Fruit fly (Drosophila melanogaster) whole organism, embryonic: ENCODE data around the gene CG4577.
A peak's percentile ranks its signal among the peaks of the same experiment; 100 is the strongest.

Experiments
- Asciz ChIP-seq: fragments of 200-800 bp; sonication (Bioruptor generic); optimal IDR thresholded peaks from 2 replicates; lab custom pipeline; 2017; ENCODE audit warnings: missing biosample characterization, mild to moderate bottlenecking, missing genetic modification characterization, missing genetic modification reagents
- Atf-2 ChIP-seq: fragments of 200-800 bp; sonication (Bioruptor generic); optimal IDR thresholded peaks from 2 replicates; lab custom pipeline; 2016; ENCODE audit warnings: missing biosample characterization, missing genetic modification characterization
- B-H1 ChIP-seq: fragments of 200-800 bp; sonication (Bioruptor generic); IDR thresholded peaks from 3 replicates; pipeline ENCODE4 v1.3.6; 2022; ENCODE audit warnings: missing biosample characterization, missing genetic modification characterization
- CG10565 ChIP-seq: fragments of 200-800 bp; sonication (Bioruptor generic); optimal IDR thresholded peaks from 3 replicates; lab custom pipeline; 2016; ENCODE audit warnings: missing biosample characterization, mild to moderate bottlenecking, missing genetic modification characterization
- CG10959 ChIP-seq: fragments of 200-800 bp; sonication (Bioruptor generic); IDR thresholded peaks from 2 replicates; pipeline ENCODE4 v1.3.6; 2022; ENCODE audit warnings: missing biosample characterization, missing genetic modification characterization
- CG10979 ChIP-seq: fragments of 200-800 bp; sonication (Bioruptor generic); optimal IDR thresholded peaks from 2 replicates; lab custom pipeline; 2018; ENCODE audit warnings: missing biosample characterization, mild to moderate bottlenecking, missing genetic modification characterization, moderate library complexity
- CG11560 ChIP-seq: fragments of 200-800 bp; sonication (Bioruptor generic); IDR thresholded peaks from 3 replicates; pipeline ENCODE4 v1.3.6; 2022; ENCODE audit warnings: missing biosample characterization, missing genetic modification characterization
- CG12236 ChIP-seq: fragments of 200-800 bp; sonication (Bioruptor generic); optimal IDR thresholded peaks from 2 replicates; lab custom pipeline; 2016; ENCODE audit warnings: missing biosample characterization, missing genetic modification characterization
- CG13287 ChIP-seq: fragments of 200-800 bp; sonication (Bioruptor generic); IDR thresholded peaks from 2 replicates; pipeline ENCODE4 v1.3.6; 2022; ENCODE audit warnings: missing biosample characterization, missing genetic modification characterization; ENCODE audit not compliant: partially characterized antibody
- CG13296 ChIP-seq: fragments of 200-800 bp; sonication (Bioruptor generic); optimal IDR thresholded peaks from 3 replicates; lab custom pipeline; 2018; ENCODE audit warnings: missing biosample characterization, mild to moderate bottlenecking, missing genetic modification characterization
- CG1602 ChIP-seq: fragments of 200-800 bp; sonication (Bioruptor generic); optimal IDR thresholded peaks from 3 replicates; lab custom pipeline; 2016; ENCODE audit warnings: missing biosample characterization, missing genetic modification characterization
- CG16813 ChIP-seq: fragments of 200-800 bp; sonication (Bioruptor generic); IDR thresholded peaks from 3 replicates; pipeline ENCODE4 v1.3.6; 2022; ENCODE audit warnings: missing biosample characterization, missing genetic modification characterization; ENCODE audit not compliant: partially characterized antibody
- CG16815 ChIP-seq: fragments of 200-800 bp; sonication (Bioruptor generic); optimal IDR thresholded peaks from 3 replicates; lab custom pipeline; 2017; ENCODE audit warnings: missing biosample characterization, mild to moderate bottlenecking, missing genetic modification characterization
- CG1792 ChIP-seq: fragments of 200-800 bp; sonication (Bioruptor generic); optimal IDR thresholded peaks from 2 replicates; lab custom pipeline; 2016; ENCODE audit warnings: missing biosample characterization, missing genetic modification characterization
- CG30020 ChIP-seq: fragments of 200-800 bp; optimal IDR thresholded peaks from 2 replicates; lab custom pipeline; 2019; ENCODE audit warnings: missing biosample characterization, mild to moderate bottlenecking, missing genetic modification characterization, moderate library complexity
- CG34224 ChIP-seq: fragments of 200-800 bp; sonication (Bioruptor generic); IDR thresholded peaks from 3 replicates; pipeline ENCODE4 v1.3.6; 2022; ENCODE audit warnings: missing biosample characterization, missing genetic modification characterization; ENCODE audit not compliant: partially characterized antibody
- CG4424 ChIP-seq: fragments of 200-800 bp; sonication (Bioruptor generic); optimal IDR thresholded peaks from 3 replicates; lab custom pipeline; 2016; ENCODE audit warnings: missing biosample characterization, missing genetic modification characterization
- CG6765 ChIP-seq: fragments of 200-800 bp; sonication (Bioruptor generic); optimal IDR thresholded peaks from 3 replicates; lab custom pipeline; 2017; ENCODE audit warnings: missing biosample characterization, mild to moderate bottlenecking, missing genetic modification characterization
- CG7839 ChIP-seq: fragments of 200-800 bp; sonication (Bioruptor generic); optimal IDR thresholded peaks from 3 replicates; lab custom pipeline; 2018; ENCODE audit warnings: missing biosample characterization, mild to moderate bottlenecking, missing genetic modification characterization, moderate library complexity
- CG8765 ChIP-seq: fragments of 200-800 bp; sonication (Bioruptor generic); IDR thresholded peaks from 2 replicates; pipeline ENCODE4 v1.3.6; 2022; ENCODE audit warnings: missing biosample characterization, missing genetic modification characterization
- CG9609 ChIP-seq: fragments of 200-800 bp; sonication (Bioruptor generic); optimal IDR thresholded peaks from 3 replicates; lab custom pipeline; 2016; ENCODE audit warnings: missing biosample characterization, missing genetic modification characterization
- E2f1 ChIP-seq: fragments of 200-800 bp; sonication (Bioruptor generic); IDR thresholded peaks from 2 replicates; pipeline ENCODE4 v1.3.6; 2022; ENCODE audit warnings: missing biosample characterization, missing genetic modification characterization
- Elba2 ChIP-seq: fragments of 200-800 bp; sonication (Bioruptor generic); optimal IDR thresholded peaks from 3 replicates; lab custom pipeline; 2016; ENCODE audit warnings: missing biosample characterization, missing genetic modification characterization
- HLH4C ChIP-seq: fragments of 200-800 bp; sonication (Bioruptor generic); IDR thresholded peaks from 3 replicates; pipeline ENCODE4 v1.3.6; 2022; ENCODE audit warnings: missing biosample characterization, missing genetic modification characterization; ENCODE audit not compliant: partially characterized antibody
- Hmr ChIP-seq: fragments of 200-800 bp; sonication (Bioruptor generic); optimal IDR thresholded peaks from 3 replicates; lab custom pipeline; 2017; ENCODE audit warnings: mild to moderate bottlenecking, missing biosample characterization, missing genetic modification reagents, missing genetic modification characterization
- Meics ChIP-seq: fragments of 200-800 bp; sonication (Bioruptor generic); optimal IDR thresholded peaks from 2 replicates; lab custom pipeline; 2017; ENCODE audit warnings: missing biosample characterization, mild to moderate bottlenecking, missing genetic modification characterization
- NC2α ChIP-seq: fragments of 200-800 bp; sonication (Bioruptor generic); optimal IDR thresholded peaks from 2 replicates; lab custom pipeline; 2016; ENCODE audit warnings: missing biosample characterization, missing genetic modification characterization
- Opbp ChIP-seq: fragments of 200-800 bp; sonication (Bioruptor generic); IDR thresholded peaks from 3 replicates; pipeline ENCODE4 v1.3.6; 2022; ENCODE audit warnings: missing biosample characterization, missing genetic modification characterization; ENCODE audit not compliant: partially characterized antibody
- Rx ChIP-seq: fragments of 200-800 bp; sonication (Bioruptor generic); IDR thresholded peaks from 2 replicates; pipeline ENCODE4 v1.3.6; 2022; ENCODE audit warnings: missing biosample characterization, missing genetic modification characterization
- Side ChIP-seq: fragments of 200-800 bp; sonication (Bioruptor generic); optimal IDR thresholded peaks from 2 replicates; lab custom pipeline; 2016; ENCODE audit warnings: missing biosample characterization, missing genetic modification characterization
- Taf1 ChIP-seq: fragments of 200-800 bp; sonication (Bioruptor generic); IDR thresholded peaks from 2 replicates; pipeline ENCODE4 v1.3.6; 2022; ENCODE audit warnings: missing biosample characterization, missing genetic modification characterization
- az2 ChIP-seq: fragments of 200-800 bp; sonication (Bioruptor generic); optimal IDR thresholded peaks from 3 replicates; lab custom pipeline; 2016; ENCODE audit warnings: missing biosample characterization, missing genetic modification characterization
- bbx ChIP-seq: fragments of 200-800 bp; sonication (Bioruptor generic); IDR thresholded peaks from 2 replicates; pipeline ENCODE4 v1.3.6; 2022; ENCODE audit warnings: missing biosample characterization, missing genetic modification characterization; ENCODE audit not compliant: partially characterized antibody
- chinmo ChIP-seq: fragments of 200-800 bp; sonication (Bioruptor generic); IDR thresholded peaks from 4 replicates; pipeline ENCODE4 v1.3.6; 2022; ENCODE audit warnings: missing biosample characterization, missing genetic modification characterization; ENCODE audit not compliant: partially characterized antibody
- disco-r ChIP-seq: fragments of 200-800 bp; sonication (Bioruptor generic); optimal IDR thresholded peaks from 2 replicates; lab custom pipeline; 2016; ENCODE audit warnings: missing biosample characterization, missing genetic modification characterization
- dpn ChIP-seq, 2 experiments: fragments of 200-800 bp; sonication (Bioruptor generic); optimal IDR thresholded peaks; 3 replicates each; lab custom pipeline; 2016; ENCODE audit warnings: missing biosample characterization in 2 of 2, missing genetic modification characterization in 2 of 2
- ems ChIP-seq: fragments of 200-800 bp; sonication (Bioruptor generic); optimal IDR thresholded peaks from 3 replicates; lab custom pipeline; 2016; ENCODE audit warnings: missing biosample characterization, missing genetic modification characterization
- esg ChIP-seq: fragments of 200-800 bp; sonication (Bioruptor generic); conservative IDR thresholded peaks from 2 replicates; pipeline ENCODE4 v1.3.6; 2022; ENCODE audit warnings: missing biosample characterization, missing genetic modification characterization
- kni ChIP-seq: fragments of 200-800 bp; sonication (Bioruptor generic); optimal IDR thresholded peaks from 3 replicates; lab custom pipeline; 2017; ENCODE audit warnings: mild to moderate bottlenecking, missing biosample characterization, missing genetic modification reagents, missing genetic modification characterization
- lilli ChIP-seq: fragments of 200-800 bp; sonication (Bioruptor generic); optimal IDR thresholded peaks from 3 replicates; lab custom pipeline; 2016; ENCODE audit warnings: missing biosample characterization, missing genetic modification characterization
- lola ChIP-seq, 3 experiments: fragments of >200 bp in 2 of 3; fragments of 200-800 bp in 1 of 3; sonication (Bioruptor generic) in 1 of 3; optimal IDR thresholded peaks; 2 replicates each; lab custom pipeline; 2017 to 2019; ENCODE audit warnings: missing biosample characterization in 3 of 3, missing genetic modification characterization in 3 of 3, mild to moderate bottlenecking in 1 of 3, moderate library complexity in 1 of 3
- nmo ChIP-seq: fragments of 200-800 bp; sonication (Bioruptor generic); optimal IDR thresholded peaks from 2 replicates; lab custom pipeline; 2018; ENCODE audit warnings: missing biosample characterization, mild to moderate bottlenecking, missing genetic modification characterization, moderate library complexity
- nom ChIP-seq: fragments of 200-800 bp; sonication (Bioruptor generic); optimal IDR thresholded peaks from 2 replicates; lab custom pipeline; 2017; ENCODE audit warnings: missing biosample characterization, missing genetic modification characterization, mild to moderate bottlenecking, moderate library complexity, missing genetic modification reagents
- peb ChIP-seq: fragments of 200-800 bp; sonication (Bioruptor generic); IDR thresholded peaks from 2 replicates; pipeline ENCODE4 v1.3.6; 2022; ENCODE audit warnings: missing biosample characterization, missing genetic modification characterization
- phol ChIP-seq: fragments of 200-800 bp; sonication (Bioruptor generic); optimal IDR thresholded peaks from 3 replicates; lab custom pipeline; 2018; ENCODE audit warnings: missing biosample characterization, mild to moderate bottlenecking, missing genetic modification characterization, moderate library complexity
- schlank ChIP-seq: fragments of 200-800 bp; sonication (Bioruptor generic); optimal IDR thresholded peaks from 2 replicates; lab custom pipeline; 2018; ENCODE audit warnings: missing biosample characterization, mild to moderate bottlenecking, missing genetic modification characterization
- sima ChIP-seq: fragments of 200-800 bp; sonication (Bioruptor generic); optimal IDR thresholded peaks from 2 replicates; lab custom pipeline; 2016; ENCODE audit warnings: missing biosample characterization, missing genetic modification characterization
- sob ChIP-seq: fragments of 200-800 bp; sonication (Bioruptor generic); IDR thresholded peaks from 2 replicates; pipeline ENCODE4 v1.3.6; 2022; ENCODE audit warnings: missing biosample characterization, missing genetic modification characterization
- stc ChIP-seq: fragments of 200-800 bp; sonication (Bioruptor generic); IDR thresholded peaks from 2 replicates; pipeline ENCODE4 v1.3.6; 2022; ENCODE audit warnings: missing biosample characterization, missing genetic modification characterization
- trh ChIP-seq: fragments of 200-800 bp; sonication (Bioruptor generic); optimal IDR thresholded peaks from 2 replicates; lab custom pipeline; 2016; ENCODE audit warnings: missing biosample characterization, missing genetic modification characterization
- usp ChIP-seq: fragments of >200 bp; optimal IDR thresholded peaks from 2 replicates; lab custom pipeline; 2017; ENCODE audit warnings: missing biosample characterization, missing genetic modification characterization

CG4577 gene

DNA sequence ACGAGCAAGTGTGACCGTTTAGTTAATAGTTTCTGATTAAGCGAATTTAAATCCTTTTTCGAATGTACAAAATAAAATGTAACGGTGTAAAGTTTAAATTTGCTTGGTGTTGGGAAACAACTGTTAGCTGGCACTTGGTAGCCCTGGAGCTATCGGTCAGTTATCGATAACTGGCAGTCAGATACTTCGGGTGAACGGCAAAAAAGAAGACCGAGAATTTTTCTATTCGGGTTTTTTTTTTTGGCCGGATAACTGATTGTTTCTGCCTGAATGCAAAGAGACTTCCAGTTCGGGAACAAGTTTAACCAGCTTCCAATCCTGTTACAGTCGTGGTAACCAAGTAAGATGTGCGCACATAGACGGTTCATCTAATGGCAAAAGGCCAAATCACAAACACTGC is 43.0 kb downstream of the CG4577 start, which contains the start of gene CG4896 (continued):
- TF ChIP-seq Hmr (GFP tag; lab: Kevin White, UChicago) (no peak), trh (GFP tag; lab: Kevin White, UChicago) (no peak), CG1602 (GFP tag; lab: Kevin White, UChicago) (no peak), CG7839 (tag; lab: Kevin White, UChicago) (no peak), nmo (GFP tag; lab: Kevin White, UChicago) (no peak), Asciz (GFP tag; lab: Kevin White, UChicago) (no peak), phol (tag; lab: Kevin White, UChicago) (peak; percentile 17), HLH4C (peak; percentile 66), Atf-2 (GFP tag; lab: Kevin White, UChicago) (no peak), chinmo (GFP tag; lab: Robert Waterston, UW) (peak; percentile 77; the same call in 1 of the 4 replicates), CG13296 (GFP tag; lab: Kevin White, UChicago) (no peak), CG9609 (no peak), peb (GFP tag; lab: Robert Waterston, UW) (no peak), E2f1 (GFP tag; lab: Robert Waterston, UW) (no peak), Side (GFP tag; lab: Kevin White, UChicago) (no peak), CG13287 (GFP tag; lab: Robert Waterston, UW) (peak; percentile 76), CG6765 (GFP tag; lab: Kevin White, UChicago) (no peak), az2 (no peak), disco-r (GFP tag; lab: Kevin White, UChicago) (no peak), ems (GFP tag; lab: Kevin White, UChicago) (peak; percentile 28), CG10959 (GFP tag; lab: Robert Waterston, UW) (no peak), dpn (GFP tag; optimal IDR thresholded peaks at IDR 0.05; lab: Kevin White, UChicago) (peak; percentile 5 to 7), CG16815 (no peak), nom (GFP tag; lab: Kevin White, UChicago) (no peak), bbx (GFP tag; lab: Robert Waterston, UW) (peak; percentile 82), CG10979 (no peak), CG30020 (tag; lab: Kevin White, UChicago) (no peak), stc (GFP tag; lab: Robert Waterston, UW) (no peak), lilli (no peak), sima (GFP tag; lab: Kevin White, UChicago) (no peak), kni (GFP tag; lab: Kevin White, UChicago) (no peak), CG8765 (no peak), CG12236 (GFP tag; lab: Kevin White, UChicago) (no peak), usp (no peak), Opbp (GFP tag; lab: Robert Waterston, UW) (peak; percentile 83), CG34224 (GFP tag; lab: Robert Waterston, UW) (peak; percentile 71), B-H1 (no peak), Elba2 (GFP tag; lab: Kevin White, UChicago) (no peak), NC2α (no peak), lola (GFP tag; optimal IDR thresholded peaks at IDR 0.05; lab: Kevin White, UChicago) (no peak), schlank (tag; lab: Kevin White, UChicago) (no peak), Taf1 (GFP tag; lab: Robert Waterston, UW) (no peak), esg (no peak), CG16813 (GFP tag; lab: Robert Waterston, UW) (peak; percentile 55; the same call in 2 of the 3 replicates), CG1792 (GFP tag; lab: Kevin White, UChicago) (no peak), CG10565 (GFP tag; lab: Kevin White, UChicago) (no peak), CG4424 (GFP tag; lab: Kevin White, UChicago) (no peak), Rx (GFP tag; lab: Robert Waterston, UW) (no peak), CG11560 (tag; lab: Robert Waterston, UW) (no peak), sob (no peak), Meics (no peak)
